Fruit fly (Drosophila melanogaster): ENCODE results near the gene tal-2A.

Gene tal-2A

dm6 chr3R:13779241-13779683, 33.6 kb upstream of the tal-2A start, which contains the start of the genes CG42375 and CG9288:
TSS of gene CG42375 (plus strand) at chr3R:13779624.
TSS of gene CG9288 (plus strand) at chr3R:13779624.
- TF ChIP-seq cad (GFP tag; optimal IDR thresholded peaks at IDR 0.05) = no peak
- no peak for TF ChIP-seq crol (GFP tag; IDR thresholded peaks at IDR 0.05)
- peak; percentile 59 for TF ChIP-seq CG18764 (GFP tag; optimal IDR thresholded peaks at IDR 0.05)
- TF ChIP-seq salm (tag; optimal IDR thresholded peaks at IDR 0.05) = peak; percentile 9
- TF ChIP-seq cg (GFP tag; optimal IDR thresholded peaks at IDR 0.05) = no peak
- no peak for TF ChIP-seq sima (GFP tag; optimal IDR thresholded peaks at IDR 0.05)
- no peak for TF ChIP-seq Lhr (GFP tag; optimal IDR thresholded peaks at IDR 0.05)
- TF ChIP-seq Fer3 (tag; optimal IDR thresholded peaks at IDR 0.05) = peak; percentile 77
- no peak for TF ChIP-seq CG7928 (GFP tag; optimal IDR thresholded peaks at IDR 0.05)
- peak; percentile 19 for TF ChIP-seq lilli (GFP tag; optimal IDR thresholded peaks at IDR 0.05)
- TF ChIP-seq repo (GFP tag; optimal IDR thresholded peaks at IDR 0.05) = no peak
- TF ChIP-seq maf-S (GFP tag; optimal IDR thresholded peaks at IDR 0.05) = peak; percentile 40
- no peak for TF ChIP-seq HLHmδ (GFP tag; optimal IDR thresholded peaks at IDR 0.05)
- 0 out of 3 replicates have a peak, but pooled peaks have one; percentile 46 for TF ChIP-seq CG7357 (GFP tag; IDR thresholded peaks at IDR 0.05)
- TF ChIP-seq CG1603 (tag; optimal IDR thresholded peaks at IDR 0.05) = peak; percentile 58
- TF ChIP-seq amos (GFP tag; IDR thresholded peaks at IDR 0.05; ENCODE audit: partially characterized antibody) = no peak
- TF ChIP-seq CG6854 (GFP tag; optimal IDR thresholded peaks at IDR 0.05) = peak; percentile 47
- TF ChIP-seq tup (GFP tag; optimal IDR thresholded peaks at IDR 0.05) = no peak
- TF ChIP-seq bigmax (GFP tag; optimal IDR thresholded peaks at IDR 0.05) = no peak
- TF ChIP-seq CG34376 (GFP tag; optimal IDR thresholded peaks at IDR 0.05) = no peak
- peak; percentile 29 for TF ChIP-seq Vsx1 (GFP tag; optimal IDR thresholded peaks at IDR 0.05)
- TF ChIP-seq gce (GFP tag; IDR thresholded peaks at IDR 0.05) = 0 out of 3 replicates have a peak, but pooled peaks have one; percentile 38
- TF ChIP-seq mld (GFP tag; IDR thresholded peaks at IDR 0.05; ENCODE audit: partially characterized antibody) = no peak
- peak; percentile 1 for TF ChIP-seq CG3407 (GFP tag; optimal IDR thresholded peaks at IDR 0.05)
- TF ChIP-seq vnd (GFP tag; IDR thresholded peaks at IDR 0.05; ENCODE audit: partially characterized antibody) = no peak
- peak; percentile 41; the same call in 1 of the 2 replicates for TF ChIP-seq CG1024 (GFP tag; IDR thresholded peaks at IDR 0.05)
- TF ChIP-seq Fer2 (tag; optimal IDR thresholded peaks at IDR 0.05) = peak; percentile 43
- peak; percentile 36; the same call in 1 of the 2 replicates for TF ChIP-seq Atf6 (GFP tag; IDR thresholded peaks at IDR 0.05)
- TF ChIP-seq h (optimal IDR thresholded peaks at IDR 0.05) = no peak
- TF ChIP-seq psq (GFP tag; optimal IDR thresholded peaks at IDR 0.05) = no peak
- TF ChIP-seq HLH3B (GFP tag; IDR thresholded peaks at IDR 0.05) = peak; percentile 81
- TF ChIP-seq CG10959 (GFP tag; IDR thresholded peaks at IDR 0.05) = peak; percentile 42; the same call in 1 of the 2 replicates
- TF ChIP-seq CG1602 (GFP tag; optimal IDR thresholded peaks at IDR 0.05) = peak; percentile 12
- TF ChIP-seq Hey (tag; optimal IDR thresholded peaks at IDR 0.05) = no peak
- TF ChIP-seq CG31441 (GFP tag; IDR thresholded peaks at IDR 0.05) = peak; percentile 78
- no peak for TF ChIP-seq CG18619 (GFP tag; optimal IDR thresholded peaks at IDR 0.05)
- TF ChIP-seq her (GFP tag; optimal IDR thresholded peaks at IDR 0.05) = no peak
- no peak for TF ChIP-seq ash1 (GFP tag; optimal IDR thresholded peaks at IDR 0.05)
- peak; percentile 35 for TF ChIP-seq nau (GFP tag; optimal IDR thresholded peaks at IDR 0.05)
- peak; percentile 86 for TF ChIP-seq gem (tag; optimal IDR thresholded peaks at IDR 0.05)
- no peak for TF ChIP-seq gcm2 (GFP tag; optimal IDR thresholded peaks at IDR 0.05)
- no peak for TF ChIP-seq ewg (GFP tag; optimal IDR thresholded peaks at IDR 0.05)
- peak in 1 of 2 experiments; percentile 43 for TF ChIP-seq bsh (GFP tag; optimal IDR thresholded peaks at IDR 0.05)
- TF ChIP-seq YL-1 (GFP tag; optimal IDR thresholded peaks at IDR 0.05) = no peak
- peak; percentile 45 for TF ChIP-seq CG12104 (GFP tag; optimal IDR thresholded peaks at IDR 0.05)
- peak; percentile 61; the same call in 1 of the 2 replicates for TF ChIP-seq Drgx (GFP tag; IDR thresholded peaks at IDR 0.05)
- TF ChIP-seq CG13624 (GFP tag; optimal IDR thresholded peaks at IDR 0.05) = peak; percentile 82
- peak; percentile 75 for TF ChIP-seq zen (tag; optimal IDR thresholded peaks at IDR 0.05)
- TF ChIP-seq Lpt (GFP tag; optimal IDR thresholded peaks at IDR 0.05) = no peak
- no peak for TF ChIP-seq ci (GFP tag; IDR thresholded peaks at IDR 0.05)
- no peak for TF ChIP-seq rib (GFP tag; IDR thresholded peaks at IDR 0.05)

All from whole organism, embryonic.